Fruit fly (Drosophila melanogaster) whole organism, pupa: ENCODE data around the gene Ork1.

Experiments
- CG10348 ChIP-seq: fragments of 200-800 bp; sonication (Bioruptor generic); IDR thresholded peaks from 2 replicates; pipeline ENCODE4 v1.3.6; 2022; ENCODE audit warnings: missing biosample characterization, missing genetic modification characterization
- CG12605 ChIP-seq: fragments of 200-800 bp; sonication (Bioruptor generic); IDR thresholded peaks from 2 replicates; pipeline ENCODE4 v1.3.6; 2022; ENCODE audit warnings: missing biosample characterization, missing genetic modification characterization
- CG13204 ChIP-seq: fragments of 200-800 bp; sonication (Bioruptor generic); optimal IDR thresholded peaks from 2 replicates; lab custom pipeline; 2018; ENCODE audit warnings: missing biosample characterization, mild to moderate bottlenecking, missing genetic modification characterization, moderate library complexity
- CG14655 ChIP-seq: fragments of 200-800 bp; sonication (Bioruptor generic); optimal IDR thresholded peaks from 3 replicates; lab custom pipeline; 2017; ENCODE audit warnings: mild to moderate bottlenecking, missing biosample characterization, missing genetic modification reagents, missing genetic modification characterization
- CG15710 ChIP-seq: fragments of 200-800 bp; sonication (Bioruptor generic); optimal IDR thresholded peaks from 2 replicates; lab custom pipeline; 2018; ENCODE audit warnings: missing biosample characterization, mild to moderate bottlenecking, missing genetic modification characterization, moderate library complexity
- CG17806 ChIP-seq: fragments of 200-800 bp; sonication (Bioruptor generic); optimal IDR thresholded peaks from 2 replicates; lab custom pipeline; 2018; ENCODE audit warnings: missing biosample characterization, mild to moderate bottlenecking, missing genetic modification characterization, moderate library complexity
- CG32121 ChIP-seq: fragments of 200-800 bp; sonication (Bioruptor generic); IDR thresholded peaks from 2 replicates; pipeline ENCODE4 v1.3.6; 2022; ENCODE audit warnings: missing biosample characterization, missing genetic modification characterization
- CG34367 ChIP-seq: fragments of 200-800 bp; sonication (Bioruptor generic); optimal IDR thresholded peaks from 2 replicates; lab custom pipeline; 2018; ENCODE audit warnings: missing biosample characterization, mild to moderate bottlenecking, missing genetic modification characterization
- CG4496 ChIP-seq: fragments of 200-800 bp; sonication (Bioruptor generic); IDR thresholded peaks from 3 replicates; pipeline ENCODE4 v1.3.6; 2022; ENCODE audit warnings: missing biosample characterization, missing genetic modification characterization
- CG8159 ChIP-seq: fragments of 200-800 bp; sonication (Bioruptor generic); optimal IDR thresholded peaks from 3 replicates; lab custom pipeline; 2018; ENCODE audit warnings: missing biosample characterization, mild to moderate bottlenecking, missing genetic modification characterization, moderate library complexity
- CG8301 ChIP-seq: fragments of 200-800 bp; sonication (Bioruptor generic); optimal IDR thresholded peaks from 2 replicates; lab custom pipeline; 2018; ENCODE audit warnings: missing biosample characterization, mild to moderate bottlenecking, missing genetic modification characterization
- CG9948 ChIP-seq: fragments of 200-800 bp; sonication (Bioruptor generic); optimal IDR thresholded peaks from 2 replicates; lab custom pipeline; 2018; ENCODE audit warnings: missing biosample characterization, mild to moderate bottlenecking, missing genetic modification characterization, moderate library complexity
- D1 ChIP-seq: fragments of 200-800 bp; sonication (Bioruptor generic); optimal IDR thresholded peaks from 2 replicates; lab custom pipeline; 2018; ENCODE audit warnings: missing biosample characterization, mild to moderate bottlenecking, missing genetic modification characterization, moderate library complexity
- EcR ChIP-seq: fragments of 200-800 bp; sonication (Bioruptor generic); optimal IDR thresholded peaks from 3 replicates; lab custom pipeline; 2019; ENCODE audit warnings: missing biosample characterization, missing genetic modification characterization, mild to moderate bottlenecking, moderate library complexity, missing genetic modification reagents
- Ets98B ChIP-seq: fragments of 200-800 bp; sonication (Bioruptor generic); IDR thresholded peaks from 2 replicates; pipeline ENCODE4 v1.3.6; 2022; ENCODE audit warnings: missing biosample characterization, missing genetic modification characterization
- Pif1A ChIP-seq: fragments of 200-800 bp; sonication (Bioruptor generic); optimal IDR thresholded peaks from 3 replicates; lab custom pipeline; 2016; ENCODE audit warnings: missing biosample characterization, missing genetic modification characterization
- Pif1B ChIP-seq: fragments of 200-800 bp; sonication (Bioruptor generic); optimal IDR thresholded peaks from 3 replicates; lab custom pipeline; 2016; ENCODE audit warnings: missing biosample characterization, missing genetic modification characterization
- Snoo ChIP-seq: fragments of 200-800 bp; sonication (Bioruptor generic); optimal IDR thresholded peaks from 3 replicates; lab custom pipeline; 2017; ENCODE audit warnings: missing biosample characterization, mild to moderate bottlenecking, missing genetic modification characterization, inconsistent platforms
- fd96Ca ChIP-seq: fragments of 200-800 bp; sonication (Bioruptor generic); IDR thresholded peaks from 3 replicates; pipeline ENCODE4 v1.3.6; 2022; ENCODE audit warnings: missing biosample characterization, missing genetic modification characterization
- gl ChIP-seq: fragments of 200-800 bp; sonication (Bioruptor generic); optimal IDR thresholded peaks from 2 replicates; lab custom pipeline; 2018; ENCODE audit warnings: missing biosample characterization, mild to moderate bottlenecking, missing genetic modification characterization
- rn ChIP-seq: fragments of 200-800 bp; sonication (Bioruptor generic); IDR thresholded peaks from 2 replicates; pipeline ENCODE4 v1.3.6; 2022; ENCODE audit warnings: missing biosample characterization, missing genetic modification characterization

The Ork1 gene

DNA sequence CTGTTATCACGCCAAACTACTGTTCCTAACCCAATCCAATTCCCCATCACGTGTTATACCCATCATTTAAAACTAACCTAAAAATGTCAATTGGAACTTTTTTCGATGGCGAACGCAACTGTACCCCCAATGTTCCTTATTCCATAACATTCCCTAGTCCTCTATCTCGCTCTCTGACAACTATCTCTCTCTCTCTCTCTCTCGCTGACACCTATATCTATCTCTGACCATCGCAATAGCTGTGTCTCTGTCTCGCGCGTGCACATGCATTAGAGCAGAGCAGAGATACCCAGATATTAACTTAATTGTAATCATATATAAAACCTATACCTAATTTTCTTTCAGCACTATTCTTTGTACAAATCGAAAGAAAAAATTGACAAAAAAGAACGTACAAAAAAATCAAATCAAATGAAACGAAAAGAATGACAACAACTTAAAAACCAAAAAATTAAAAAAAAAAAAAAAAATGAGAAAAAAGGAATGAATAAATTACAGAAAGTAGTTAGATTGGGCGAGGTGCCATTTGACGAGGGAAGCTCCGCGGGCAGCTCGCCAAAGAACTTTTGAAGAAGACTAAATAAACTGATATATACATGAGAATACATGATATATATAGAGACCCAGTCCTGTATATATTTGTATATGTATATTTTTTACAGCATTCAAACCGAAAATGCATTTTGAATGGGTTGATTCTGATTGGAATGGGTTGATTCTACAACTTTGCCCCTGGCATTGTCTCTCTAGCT lies 25.3 kb downstream of the Ork1 start:
- TF ChIP-seq CG9948 (tag; lab: Kevin White, UChicago): no peak
- no peak for TF ChIP-seq CG4496 (GFP tag; lab: Robert Waterston, UW)
- no peak for TF ChIP-seq Pif1B (GFP tag; lab: Kevin White, UChicago)
- TF ChIP-seq CG32121 (GFP tag; lab: Robert Waterston, UW): no peak
- no peak for TF ChIP-seq rn
- TF ChIP-seq CG13204 (GFP tag; lab: Kevin White, UChicago): no peak
- no peak for TF ChIP-seq Ets98B
- TF ChIP-seq EcR: no peak
- TF ChIP-seq D1 (tag; lab: Kevin White, UChicago): no peak
- no peak for TF ChIP-seq CG12605 (GFP tag; lab: Robert Waterston, UW)
- TF ChIP-seq CG14655: no peak

DNA sequence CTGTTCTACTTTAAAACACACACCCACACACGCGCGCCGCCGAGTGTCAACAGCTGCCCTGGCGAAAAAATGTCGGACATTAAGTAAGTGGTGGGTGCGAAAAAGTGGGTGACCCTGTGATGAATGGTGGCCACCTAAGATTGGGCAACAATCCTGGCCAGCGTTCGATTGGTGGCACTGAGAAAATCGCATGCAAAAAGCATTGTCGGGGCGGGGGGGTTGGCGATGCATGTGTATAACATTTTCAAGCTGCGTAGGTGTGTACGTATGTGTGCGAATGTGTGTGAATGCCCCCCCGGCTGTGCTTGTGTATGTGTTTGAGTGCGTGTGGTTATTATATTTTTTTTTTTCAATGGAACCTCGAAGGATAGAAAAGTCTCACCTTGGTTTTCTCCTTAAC lies 33.2 kb downstream of the Ork1 start:
- TF ChIP-seq CG17806 (tag; lab: Kevin White, UChicago) (no peak), EcR (peak; percentile 18), fd96Ca (GFP tag; lab: Robert Waterston, UW) (no peak)

DNA sequence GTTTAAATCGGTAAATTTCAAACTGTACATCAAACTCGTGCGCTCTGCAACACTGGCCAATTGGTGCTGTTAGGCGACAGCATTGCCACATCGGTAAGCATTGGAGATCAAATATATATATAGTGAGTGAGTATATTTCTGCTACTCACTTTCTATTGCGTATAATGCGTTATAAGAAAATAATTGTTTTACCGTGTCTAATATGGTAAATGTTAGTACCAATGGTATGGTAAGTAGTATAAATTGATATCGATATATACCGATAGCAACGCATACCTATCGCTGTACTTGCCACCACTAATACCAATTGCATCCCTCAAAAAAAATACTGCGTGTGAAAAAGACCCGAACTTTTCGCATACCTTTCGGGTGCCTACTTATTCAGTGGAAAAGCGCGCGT lies 33.7 kb downstream of the Ork1 start, which contains the start of the genes sofe and CG2186:
sofe (minus strand) TSS at position 38 of the 400 bp plus-strand sequence.
CG2186 (plus strand) TSS at position 280 of the 400 bp plus-strand sequence.
- TF ChIP-seq CG9948 (tag; lab: Kevin White, UChicago): peak; percentile 7
- TF ChIP-seq Snoo (tag; lab: Kevin White, UChicago): no peak
- no peak for TF ChIP-seq CG13204 (GFP tag; lab: Kevin White, UChicago)
- no peak for TF ChIP-seq CG8301 (tag; lab: Kevin White, UChicago)
- no peak for TF ChIP-seq EcR

DNA sequence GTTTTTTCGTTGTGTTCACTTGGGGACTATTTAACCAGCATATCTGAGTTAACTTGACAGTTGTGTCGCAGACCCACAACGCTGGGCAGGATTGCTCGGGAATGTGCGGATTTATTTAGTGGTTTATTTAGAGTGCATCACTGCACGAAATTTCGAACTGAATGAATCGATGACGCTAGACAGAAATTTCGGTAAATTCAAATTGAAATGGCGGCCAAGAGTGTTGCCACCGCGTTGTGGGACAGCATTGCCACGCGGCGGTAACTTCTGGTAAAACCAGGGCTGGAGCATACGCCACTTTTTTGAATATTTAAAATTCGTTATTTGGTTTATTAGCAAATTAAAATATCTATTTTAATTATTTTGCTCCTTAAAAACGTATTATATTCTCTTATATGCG lies 36.4 kb downstream of the Ork1 start, which contains the start of gene feo:
feo (minus strand) TSS at position 184 of the 400 bp plus-strand sequence.
- no peak for TF ChIP-seq rn
- no peak for TF ChIP-seq Pif1A (GFP tag; lab: Kevin White, UChicago)
- no peak for TF ChIP-seq Ets98B
- no peak for TF ChIP-seq CG9948 (tag; lab: Kevin White, UChicago)
- no peak for TF ChIP-seq CG8159 (tag; lab: Kevin White, UChicago)
- no peak for TF ChIP-seq CG34367

DNA sequence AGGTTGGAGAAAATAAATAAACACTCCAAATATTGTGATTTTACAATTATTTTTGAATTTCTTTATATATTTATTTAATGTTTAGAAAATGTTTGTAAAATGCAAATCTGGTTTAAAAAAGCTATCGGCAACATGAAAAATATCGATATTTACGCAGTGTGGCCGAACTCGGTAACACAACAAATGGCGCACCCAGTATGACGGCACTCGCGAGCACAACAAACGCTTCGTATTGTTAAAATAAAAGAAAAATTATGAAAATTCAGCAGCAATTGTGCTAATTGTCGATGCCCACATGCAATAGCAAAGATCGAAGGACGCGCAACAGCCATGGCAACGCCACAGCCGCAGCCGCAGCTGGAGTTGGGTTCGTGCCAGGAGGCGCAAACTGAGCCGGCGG lies 42.5 kb downstream of the Ork1 start, which contains the start of gene CG2202:
CG2202 (plus strand) TSS at position 193 of the 400 bp plus-strand sequence.
- TF ChIP-seq CG14655 (no peak), CG9948 (tag; lab: Kevin White, UChicago) (no peak), CG13204 (GFP tag; lab: Kevin White, UChicago) (no peak), fd96Ca (GFP tag; lab: Robert Waterston, UW) (no peak), CG8301 (tag; lab: Kevin White, UChicago) (no peak), D1 (tag; lab: Kevin White, UChicago) (no peak), CG12605 (GFP tag; lab: Robert Waterston, UW) (no peak), rn (no peak), Ets98B (no peak), CG10348 (GFP tag; lab: Robert Waterston, UW) (no peak), CG34367 (no peak), Pif1A (GFP tag; lab: Kevin White, UChicago) (no peak), EcR (no peak), gl (tag; lab: Kevin White, UChicago) (no peak), Pif1B (GFP tag; lab: Kevin White, UChicago) (no peak), Snoo (tag; lab: Kevin White, UChicago) (no peak), CG32121 (GFP tag; lab: Robert Waterston, UW) (no peak), CG17806 (tag; lab: Kevin White, UChicago) (no peak), CG4496 (GFP tag; lab: Robert Waterston, UW) (no peak), CG15710 (tag; lab: Kevin White, UChicago) (no peak)

DNA sequence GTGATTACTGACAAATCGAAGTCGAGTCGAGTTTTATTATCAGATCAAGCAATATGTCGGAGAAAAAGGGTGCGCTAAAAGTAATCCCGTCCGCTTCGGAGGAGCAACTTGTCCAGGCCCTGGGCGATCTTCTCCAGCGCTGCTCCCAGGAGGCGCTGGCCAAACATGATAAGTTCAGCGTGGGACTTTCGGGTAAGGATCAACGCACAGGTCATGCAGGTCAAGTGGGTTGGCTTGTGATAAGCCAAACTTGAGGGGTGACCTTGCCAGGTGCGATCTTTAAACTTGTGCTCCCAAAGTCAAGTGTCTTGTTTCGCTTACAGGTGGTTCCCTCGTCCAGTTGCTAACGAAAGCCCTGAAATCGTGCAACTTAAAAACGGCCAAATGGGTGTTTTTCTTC lies 43.6 kb downstream of the Ork1 start:
- TF ChIP-seq CG4496 (GFP tag; lab: Robert Waterston, UW) (no peak), CG8159 (tag; lab: Kevin White, UChicago) (no peak), CG14655 (no peak), rn (no peak), CG12605 (GFP tag; lab: Robert Waterston, UW) (no peak), fd96Ca (GFP tag; lab: Robert Waterston, UW) (no peak), Pif1A (GFP tag; lab: Kevin White, UChicago) (no peak), CG13204 (GFP tag; lab: Kevin White, UChicago) (no peak), CG9948 (tag; lab: Kevin White, UChicago) (no peak), Ets98B (no peak), D1 (tag; lab: Kevin White, UChicago) (no peak)
- TF ChIP-seq, all 21 proteins: peak for 0

DNA sequence GAGAGGGAATG lies 43.8 kb downstream of the Ork1 start, which contains the start of gene Pgls:
Pgls (plus strand) TSS at position 3 of the 11 bp plus-strand sequence.
- TF ChIP-seq CG14655: no peak
- TF ChIP-seq rn: no peak
- TF ChIP-seq CG17806 (tag; lab: Kevin White, UChicago): no peak
- TF ChIP-seq CG8301 (tag; lab: Kevin White, UChicago): no peak
- TF ChIP-seq CG34367: no peak
- no peak for TF ChIP-seq CG10348 (GFP tag; lab: Robert Waterston, UW)
